Worm (Caenorhabditis elegans) whole organism, early embryonic: ENCODE measurements around the gene dsb-3.

Experiments used
- aly-1 ChIP-seq: sonication (generic microtip); optimal IDR thresholded peaks from 2 replicates; lab custom pipeline; 2016; ENCODE audit warnings: missing genetic modification characterization, missing compliant biosample characterization
- ama-1 ChIP-seq: fragments of 150-350 bp; optimal IDR thresholded peaks from 2 replicates; lab custom pipeline; 2014
- ets-7 ChIP-seq: sonication (generic microtip); optimal IDR thresholded peaks from 2 replicates; lab custom pipeline; 2016; ENCODE audit warnings: missing genotype, missing genetic modification characterization, missing compliant biosample characterization
- pes-1 ChIP-seq: fragments of 200-800 bp; sonication (Bioruptor generic); IDR thresholded peaks from 2 replicates; pipeline ENCODE4 v1.3.6; 2022; ENCODE audit warnings: missing genetic modification reagents, missing genetic modification characterization, missing compliant biosample characterization
- sea-1 ChIP-seq: fragments of 200-800 bp; sonication (Bioruptor generic); conservative IDR thresholded peaks from 2 replicates; pipeline ENCODE4 v1.3.6; 2022; ENCODE audit warnings: missing genetic modification characterization, missing compliant biosample characterization
- tbx-37 ChIP-seq: fragments of 200-800 bp; sonication (Bioruptor generic); conservative IDR thresholded peaks from 2 replicates; pipeline ENCODE4 v1.3.6; 2022; ENCODE audit warnings: missing genetic modification reagents, missing genetic modification characterization, missing compliant biosample characterization

- no peak for TF ChIP-seq ets-7 (tag; lab: Kevin White, UChicago)
- TF ChIP-seq ama-1: peak; percentile 67
- no peak for TF ChIP-seq aly-1 (tag; lab: Kevin White, UChicago)
- TF ChIP-seq pes-1 (GFP tag; lab: Robert Waterston, UW): no peak
- no peak for TF ChIP-seq tbx-37
- TF ChIP-seq sea-1 (GFP tag; lab: Robert Waterston, UW): 0 out of 2 replicates have a peak, but pooled peaks have one; percentile 21
These were observed 30.1 kb upstream of the dsb-3 start, which contains the start of gene imp-3 for ce11 chrIV:7789521-7789949.
